Worm (Caenorhabditis elegans) whole organism, L1 larva: Measurements from ENCODE around the gene Y32G9A.2.

Source experiments
- C16A3.4 ChIP-seq: fragments of 150-350 bp; optimal IDR thresholded peaks from 2 replicates; lab custom pipeline; 2014; ENCODE audit warnings: missing biosample characterization, missing genetic modification characterization
- ceh-63 ChIP-seq: fragments of 200-800 bp; sonication (Bioruptor generic); optimal IDR thresholded peaks from 2 replicates; lab custom pipeline; 2018; ENCODE audit warnings: mild to moderate bottlenecking, missing genetic modification characterization, missing compliant biosample characterization
- ceh-8 ChIP-seq: fragments of 200-800 bp; sonication (Bioruptor generic); optimal IDR thresholded peaks from 2 replicates; lab custom pipeline; 2018; ENCODE audit warnings: mild to moderate bottlenecking, missing genetic modification characterization, moderate library complexity, missing compliant biosample characterization
- ceh-82 ChIP-seq, 3 experiments: fragments of 150-350 bp in 1 of 3; sonication (generic microtip) in 2 of 3; optimal IDR thresholded peaks; 2 replicates each; lab custom pipeline; 2014 to 2017; ENCODE audit warnings: missing biosample characterization in 3 of 3, missing genetic modification characterization in 3 of 3
- ceh-88 ChIP-seq: fragments of 200-800 bp; sonication (Bioruptor generic); IDR thresholded peaks from 2 replicates; pipeline ENCODE4 v1.3.6; 2022; ENCODE audit warnings: missing genetic modification characterization, missing compliant biosample characterization
- ceh-90 ChIP-seq: sonication (generic microtip); optimal IDR thresholded peaks from 2 replicates; lab custom pipeline; 2016; ENCODE audit warnings: missing genetic modification characterization, missing compliant biosample characterization
- dpl-1 ChIP-seq, 3 experiments: fragments of 150-350 bp in 2 of 3; sonication (generic microtip) in 1 of 3; optimal IDR thresholded peaks; 2 replicates each; lab custom pipeline; 2014 to 2017; ENCODE audit warnings: missing biosample characterization in 3 of 3, missing genetic modification characterization in 3 of 3, missing genetic modification reagents in 3 of 3
- efl-1 ChIP-seq, 4 experiments: fragments of 150-350 bp; optimal IDR thresholded peaks in 3 of 4; peaks in 1 of 4; 1 replicate in 1 of 4; 2 replicates in 3 of 4; lab custom pipeline; 2014; ENCODE audit warnings: missing biosample characterization in 2 of 4, missing genetic modification characterization in 2 of 4, missing genetic modification reagents in 2 of 4
- egl-13 ChIP-seq: sonication (generic microtip); optimal IDR thresholded peaks from 2 replicates; lab custom pipeline; 2016; ENCODE audit warnings: missing genotype, missing genetic modification reagents, missing genetic modification characterization, missing compliant biosample characterization
- elt-2 ChIP-seq: sonication (generic microtip); optimal IDR thresholded peaks from 2 replicates; lab custom pipeline; 2016; ENCODE audit warnings: missing genetic modification characterization, mild to moderate bottlenecking, inconsistent platforms, missing compliant biosample characterization, missing genetic modification reagents
- elt-3 ChIP-seq, 6 experiments: fragments of 150-350 bp in 1 of 6; sonication (generic microtip); optimal IDR thresholded peaks; 2 replicates each; lab custom pipeline; 2017 to 2018; ENCODE audit warnings: missing biosample characterization in 6 of 6, missing genetic modification characterization in 6 of 6, inconsistent platforms in 1 of 6
- fkh-8 ChIP-seq: sonication (generic microtip); optimal IDR thresholded peaks from 2 replicates; lab custom pipeline; 2016; ENCODE audit warnings: mild to moderate bottlenecking, missing genetic modification characterization, missing compliant biosample characterization
- grh-1 ChIP-seq: fragments of 200-800 bp; sonication (Bioruptor generic); IDR thresholded peaks from 2 replicates; pipeline ENCODE4 v1.3.6; 2022; ENCODE audit warnings: missing genetic modification reagents, missing genetic modification characterization, missing compliant biosample characterization
- hpl-2 ChIP-seq: fragments of 150-350 bp; optimal IDR thresholded peaks from 2 replicates; lab custom pipeline; 2014; ENCODE audit warnings: missing biosample characterization, missing genetic modification reagents, missing genetic modification characterization
- isw-1 ChIP-seq: fragments of 200-800 bp; sonication (Bioruptor generic); IDR thresholded peaks from 2 replicates; pipeline ENCODE4 v1.3.6; 2022; ENCODE audit warnings: missing genetic modification characterization, missing compliant biosample characterization
- jun-1 ChIP-seq: fragments of 150-350 bp; optimal IDR thresholded peaks from 2 replicates; lab custom pipeline; 2014; ENCODE audit warnings: missing biosample characterization, missing genetic modification reagents, missing genetic modification characterization
- lin-14 ChIP-seq: fragments of 200-800 bp; sonication (Bioruptor generic); optimal IDR thresholded peaks from 2 replicates; lab custom pipeline; 2018; ENCODE audit warnings: mild to moderate bottlenecking, missing genetic modification characterization, moderate library complexity, missing compliant biosample characterization
- lin-39 ChIP-seq: fragments of 150-350 bp; optimal IDR thresholded peaks from 2 replicates; lab custom pipeline; 2014; ENCODE audit warnings: missing biosample characterization, missing genetic modification reagents, missing genetic modification characterization
- lir-3 ChIP-seq: sonication (generic microtip); optimal IDR thresholded peaks from 2 replicates; lab custom pipeline; 2016; ENCODE audit warnings: mild to moderate bottlenecking, missing genetic modification characterization, moderate library complexity, missing compliant biosample characterization; ENCODE audit not compliant: poor library complexity
- mdl-1 ChIP-seq, 2 experiments: fragments of 150-350 bp; optimal IDR thresholded peaks; 2 replicates each; lab custom pipeline; 2014 to 2017; ENCODE audit warnings: missing biosample characterization in 2 of 2, missing genetic modification characterization in 2 of 2, inconsistent platforms in 1 of 2
- mef-2 ChIP-seq: fragments of 150-350 bp; optimal IDR thresholded peaks from 2 replicates; lab custom pipeline; 2014; ENCODE audit warnings: missing biosample characterization, missing genetic modification characterization
- nhr-19 ChIP-seq: fragments of 200-800 bp; sonication (Bioruptor generic); conservative IDR thresholded peaks from 2 replicates; pipeline ENCODE4 v1.3.6; 2022; ENCODE audit warnings: missing genetic modification characterization, missing compliant biosample characterization
- nhr-47 ChIP-seq: sonication (generic microtip); optimal IDR thresholded peaks from 2 replicates; lab custom pipeline; 2016; ENCODE audit warnings: mild to moderate bottlenecking, missing genetic modification characterization, moderate library complexity, missing compliant biosample characterization
- nhr-71 ChIP-seq: sonication (generic microtip); optimal IDR thresholded peaks from 2 replicates; lab custom pipeline; 2016; ENCODE audit warnings: mild to moderate bottlenecking, missing genetic modification characterization, moderate library complexity, missing compliant biosample characterization
- nhr-77 ChIP-seq: fragments of 150-350 bp; optimal IDR thresholded peaks from 2 replicates; lab custom pipeline; 2014; ENCODE audit warnings: missing biosample characterization, missing genetic modification characterization
- nhr-85 ChIP-seq: sonication (generic microtip); peaks from one replicate; lab custom pipeline; 2016; ENCODE audit warnings: missing genetic modification characterization, inconsistent platforms, missing compliant biosample characterization
- pqm-1 ChIP-seq: sonication (generic microtip); optimal IDR thresholded peaks from 3 replicates; lab custom pipeline; 2017; ENCODE audit warnings: missing biosample characterization, missing genetic modification characterization
- sup-37 ChIP-seq: fragments of 200-800 bp; sonication (Bioruptor generic); optimal IDR thresholded peaks from 2 replicates; lab custom pipeline; 2018; ENCODE audit warnings: mild to moderate bottlenecking, missing genetic modification characterization, missing compliant biosample characterization
- tbx-2 ChIP-seq: sonication (generic microtip); optimal IDR thresholded peaks from 2 replicates; lab custom pipeline; 2016; ENCODE audit warnings: missing genetic modification characterization, missing compliant biosample characterization
- unc-86 ChIP-seq: sonication (generic microtip); optimal IDR thresholded peaks from 2 replicates; lab custom pipeline; 2016; ENCODE audit warnings: missing genetic modification characterization, missing compliant biosample characterization
- unc-98 ChIP-seq: fragments of 200-800 bp; sonication (Bioruptor generic); IDR thresholded peaks from 2 replicates; pipeline ENCODE4 v1.3.6; 2022; ENCODE audit warnings: missing genetic modification characterization, missing compliant biosample characterization

Gene Y32G9A.2

DNA sequence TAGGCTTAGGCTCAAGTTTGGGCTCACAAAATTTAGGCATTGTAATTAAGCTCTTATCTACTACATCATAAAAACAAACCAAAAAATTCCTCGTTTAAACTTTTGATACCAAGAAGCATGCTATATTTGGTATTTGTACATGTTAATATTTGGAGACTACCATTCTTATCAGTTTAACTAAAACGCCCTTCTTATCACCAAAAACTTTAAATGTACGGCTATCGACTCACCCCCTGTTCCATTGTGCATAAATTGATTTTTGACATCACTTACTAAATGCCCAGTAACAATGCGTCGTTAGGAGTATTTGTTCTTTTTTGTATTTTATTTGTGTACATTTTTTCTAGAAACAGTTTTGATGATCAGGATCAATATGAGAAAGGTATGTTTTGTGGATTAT is 8.7 kb downstream of the Y32G9A.2 start, which contains the start of gene T06A1.5:
Gene T06A1.5 (plus strand): TSS at position 209 of the 400 bp plus-strand sequence.
- TF ChIP-seq dpl-1 (GFP tag; optimal IDR thresholded peaks at IDR 0.05; lab: Kevin White, UChicago) (no peak), elt-2 (tag; lab: Kevin White, UChicago) (peak; percentile 75)

DNA sequence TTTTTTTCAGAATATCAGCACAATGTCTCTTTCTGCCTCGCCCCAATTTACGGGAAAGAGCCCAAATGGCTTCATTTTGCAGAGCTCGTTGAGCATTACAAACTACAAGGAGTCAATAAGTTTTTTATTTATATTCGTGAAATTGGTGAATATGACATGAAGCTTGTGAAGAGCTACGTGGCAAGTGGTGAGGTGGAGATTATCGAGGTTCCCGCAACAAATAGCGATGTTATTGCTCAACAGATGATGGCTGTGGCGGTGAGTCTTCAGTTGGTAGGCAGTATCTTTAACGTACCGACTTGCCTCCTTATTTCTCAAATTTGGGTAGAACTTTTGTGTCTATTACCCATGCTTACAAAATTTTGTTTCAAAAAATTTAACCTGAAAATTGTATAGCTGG is 10.2 kb downstream of the Y32G9A.2 start:
- no peak for TF ChIP-seq ceh-90 (tag; lab: Kevin White, UChicago)
- no peak for TF ChIP-seq unc-86
- no peak for TF ChIP-seq mef-2
- TF ChIP-seq sup-37 (GFP tag; lab: Kevin White, UChicago) = no peak
- TF ChIP-seq nhr-77 (tag; lab: Kevin White, UChicago) = no peak
- TF ChIP-seq lir-3 (tag; lab: Kevin White, UChicago) = no peak
- no peak for TF ChIP-seq nhr-71 (tag; lab: Kevin White, UChicago)
- TF ChIP-seq elt-3 (tag; optimal IDR thresholded peaks at IDR 0.05; lab: Kevin White, UChicago) = no peak
- no peak for TF ChIP-seq isw-1
- TF ChIP-seq ceh-63 (GFP tag; lab: Kevin White, UChicago) = no peak
- TF ChIP-seq hpl-2 (GFP tag; lab: Kevin White, UChicago) = no peak
- TF ChIP-seq efl-1 (optimal IDR thresholded peaks at IDR 0.05; lab: Kevin White, UChicago) = no peak
- TF ChIP-seq efl-1 (GFP tag; optimal IDR thresholded peaks at IDR 0.05 in 1 of 2; lab: Kevin White, UChicago) = no peak
- no peak for TF ChIP-seq lin-39 (tag; lab: Kevin White, UChicago)
- no peak for TF ChIP-seq mdl-1 (tag; optimal IDR thresholded peaks at IDR 0.05; lab: Kevin White, UChicago)
- TF ChIP-seq pqm-1 (tag; lab: Kevin White, UChicago) = no peak
- no peak for TF ChIP-seq C16A3.4 (tag; lab: Kevin White, UChicago)

DNA sequence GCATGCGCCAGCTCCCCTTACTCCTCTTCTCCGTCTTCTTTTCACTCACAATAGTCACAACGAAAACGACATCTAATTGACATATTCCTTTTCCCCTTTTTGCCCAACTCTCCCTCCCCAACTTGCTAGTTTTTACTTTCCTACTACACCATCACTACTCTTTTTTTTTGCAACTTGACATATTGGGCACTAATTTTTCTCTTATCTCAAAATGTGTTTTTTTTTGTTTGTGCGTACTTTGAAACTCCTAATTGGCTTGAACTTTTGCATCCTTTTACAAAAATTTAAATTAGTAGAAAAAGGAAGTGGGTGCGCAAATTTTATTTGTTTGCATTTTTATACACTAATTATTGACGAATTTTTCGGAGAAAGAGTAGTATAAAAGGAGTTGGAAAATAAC is 17.2 kb downstream of the Y32G9A.2 start:
- 0 out of 2 replicates have a peak, but pooled peaks have one; percentile 7 for TF ChIP-seq nhr-19 (GFP tag; lab: Robert Waterston, UW)
- TF ChIP-seq ceh-8 (GFP tag; lab: Kevin White, UChicago) = peak; percentile 73
- no peak for TF ChIP-seq lin-39 (tag; lab: Kevin White, UChicago)
- TF ChIP-seq tbx-2 = peak; percentile 45
- TF ChIP-seq lin-14 (GFP tag; lab: Kevin White, UChicago) = peak; percentile 86
- TF ChIP-seq nhr-47 = peak; percentile 5
- TF ChIP-seq hpl-2 (GFP tag; lab: Kevin White, UChicago) = no peak
- TF ChIP-seq, all 84 proteins: peak for 5

DNA sequence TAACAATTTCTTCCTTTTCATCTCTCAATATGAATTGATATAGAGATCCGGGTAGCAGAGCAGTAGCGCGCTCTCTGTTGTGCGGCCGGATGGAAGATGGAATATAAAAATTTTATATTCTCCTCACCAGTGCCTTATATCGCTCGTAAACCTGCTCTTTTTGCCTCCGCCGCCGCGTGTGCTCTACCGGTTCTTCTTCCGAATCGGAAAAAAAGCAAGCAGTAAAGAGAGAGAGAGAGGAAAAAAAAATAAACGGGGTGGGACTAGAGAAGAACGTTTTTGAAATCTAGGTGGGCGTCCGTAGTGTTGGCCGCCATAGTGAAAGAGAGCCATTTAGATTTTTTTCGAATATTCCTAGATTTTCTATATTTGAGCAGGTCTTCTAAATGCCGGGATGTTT is 19.7 kb downstream of the Y32G9A.2 start, which contains the start of gene glb-25:
Gene glb-25 (plus strand): TSS at position 301 of the 400 bp plus-strand sequence.
- TF ChIP-seq ceh-88 (GFP tag; lab: Robert Waterston, UW) = no peak
- TF ChIP-seq fkh-8 (tag; lab: Kevin White, UChicago) = no peak
- no peak for TF ChIP-seq unc-98 (GFP tag; lab: Robert Waterston, UW)
- no peak for TF ChIP-seq nhr-85
- no peak for TF ChIP-seq egl-13
- TF ChIP-seq grh-1 (GFP tag; lab: Robert Waterston, UW) = no peak
- no peak for TF ChIP-seq jun-1
- no peak for TF ChIP-seq elt-2 (tag; lab: Kevin White, UChicago)

DNA sequence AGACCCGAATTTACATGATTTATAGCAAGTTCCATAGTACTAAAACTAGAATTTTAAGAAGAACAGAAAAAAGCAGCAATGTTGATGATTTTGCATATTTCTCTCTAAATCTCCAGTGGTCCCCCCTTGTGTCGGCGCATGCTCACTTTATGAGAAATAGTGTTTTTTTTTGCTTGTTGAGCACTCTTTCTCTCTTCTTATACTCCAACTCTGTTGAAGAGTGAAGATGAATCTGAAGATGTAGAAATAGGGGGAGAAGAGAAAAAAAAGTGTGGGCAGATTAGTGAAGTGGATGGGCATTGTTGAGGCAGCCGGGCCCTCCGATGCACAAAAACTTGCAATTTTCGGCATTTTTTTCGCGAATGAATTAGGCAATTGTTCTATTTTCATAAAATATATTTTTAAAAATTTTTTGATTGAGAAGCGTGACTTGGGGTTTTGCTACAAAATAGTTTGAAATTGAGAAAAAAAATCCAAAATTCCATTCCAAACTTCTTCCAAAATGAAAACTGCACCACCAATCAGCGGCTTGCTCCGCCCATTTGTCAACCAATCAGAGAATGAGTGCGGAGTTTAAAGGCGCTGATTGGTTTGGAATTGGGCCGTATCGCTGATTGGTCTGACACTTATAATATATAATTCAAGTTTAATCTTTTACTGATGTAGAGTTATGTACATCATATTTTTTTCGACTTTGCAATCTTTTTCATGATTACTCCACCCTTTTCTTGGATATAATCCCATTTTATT is 22.3 kb downstream of the Y32G9A.2 start:
- TF ChIP-seq nhr-85 (no peak), lin-14 (GFP tag; lab: Kevin White, UChicago) (peak; percentile 87), ceh-82 (tag; optimal IDR thresholded peaks at IDR 0.05; lab: Kevin White, UChicago) (peak in 1 of 3 experiments; percentile 5)
